Fruit fly (Drosophila melanogaster) whole organism, embryonic: ENCODE data around the gene Atu.

Experiments
- Ada2b ChIP-seq: fragments of 200-800 bp; sonication (Bioruptor generic); IDR thresholded peaks from 2 replicates; pipeline ENCODE4 v1.3.6; 2022; ENCODE audit warnings: missing biosample characterization, missing genetic modification characterization
- Aef1 ChIP-seq: fragments of 200-800 bp; sonication (Bioruptor generic); IDR thresholded peaks from 3 replicates; pipeline ENCODE4 v1.3.6; 2022; ENCODE audit warnings: missing biosample characterization, missing genetic modification characterization
- CG10147 ChIP-seq: fragments of 200-800 bp; sonication (Bioruptor generic); optimal IDR thresholded peaks from 2 replicates; lab custom pipeline; 2019; ENCODE audit warnings: missing biosample characterization, mild to moderate bottlenecking, missing genetic modification characterization, moderate library complexity
- CG10267 ChIP-seq: fragments of 200-800 bp; sonication (Bioruptor generic); optimal IDR thresholded peaks from 2 replicates; lab custom pipeline; 2018; ENCODE audit warnings: missing biosample characterization, mild to moderate bottlenecking, missing genetic modification characterization, moderate library complexity
- CG11695 ChIP-seq: fragments of 200-800 bp; sonication (Bioruptor generic); IDR thresholded peaks from 3 replicates; pipeline ENCODE4 v1.3.6; 2022; ENCODE audit warnings: missing biosample characterization, missing genetic modification characterization
- CG14014 ChIP-seq: fragments of 200-800 bp; sonication (Bioruptor generic); IDR thresholded peaks from 2 replicates; pipeline ENCODE4 v1.3.6; 2022; ENCODE audit warnings: missing biosample characterization, missing genetic modification characterization
- CG1529 ChIP-seq: fragments of 200-800 bp; sonication (Bioruptor generic); optimal IDR thresholded peaks from 3 replicates; lab custom pipeline; 2018; ENCODE audit warnings: missing biosample characterization, missing genetic modification characterization
- CG18011 ChIP-seq: fragments of 200-800 bp; sonication (Bioruptor generic); optimal IDR thresholded peaks from 2 replicates; lab custom pipeline; 2017; ENCODE audit warnings: missing biosample characterization, missing genetic modification characterization, mild to moderate bottlenecking, moderate library complexity, missing genotype
- CG18262 ChIP-seq: fragments of 200-800 bp; optimal IDR thresholded peaks from 3 replicates; lab custom pipeline; 2019; ENCODE audit warnings: missing biosample characterization, mild to moderate bottlenecking, missing genetic modification characterization, moderate library complexity
- CG2678 ChIP-seq: fragments of 200-800 bp; sonication (Bioruptor generic); optimal IDR thresholded peaks from 3 replicates; lab custom pipeline; 2019; ENCODE audit warnings: missing biosample characterization, mild to moderate bottlenecking, missing genetic modification characterization, moderate library complexity
- CG2875 ChIP-seq: fragments of 200-800 bp; sonication (Bioruptor generic); optimal IDR thresholded peaks from 2 replicates; lab custom pipeline; 2017; ENCODE audit warnings: missing biosample characterization, mild to moderate bottlenecking, missing genetic modification characterization, missing genetic modification reagents
- CG3281 ChIP-seq: fragments of 200-800 bp; sonication (Bioruptor generic); optimal IDR thresholded peaks from 3 replicates; lab custom pipeline; 2017; ENCODE audit warnings: missing biosample characterization, mild to moderate bottlenecking, missing genetic modification characterization
- CG6689 ChIP-seq: fragments of 200-800 bp; sonication (Bioruptor generic); IDR thresholded peaks from 2 replicates; pipeline ENCODE4 v1.3.6; 2022; ENCODE audit warnings: missing biosample characterization, missing genetic modification characterization
- CG7745 ChIP-seq: fragments of 200-800 bp; sonication (Bioruptor generic); optimal IDR thresholded peaks from 2 replicates; lab custom pipeline; 2018; ENCODE audit warnings: missing biosample characterization, mild to moderate bottlenecking, missing genetic modification characterization, moderate library complexity
- CG8765 ChIP-seq: fragments of 200-800 bp; sonication (Bioruptor generic); IDR thresholded peaks from 2 replicates; pipeline ENCODE4 v1.3.6; 2022; ENCODE audit warnings: missing biosample characterization, missing genetic modification characterization
- CG9437 ChIP-seq: fragments of 200-800 bp; sonication (Bioruptor generic); optimal IDR thresholded peaks from 2 replicates; lab custom pipeline; 2018; ENCODE audit warnings: missing biosample characterization, mild to moderate bottlenecking, missing genetic modification characterization
- CoRest ChIP-seq: fragments of 200-800 bp; sonication (Bioruptor generic); optimal IDR thresholded peaks from 3 replicates; lab custom pipeline; 2018; ENCODE audit warnings: missing biosample characterization, mild to moderate bottlenecking, missing genetic modification characterization, moderate library complexity
- D19A ChIP-seq: fragments of 200-800 bp; optimal IDR thresholded peaks from 3 replicates; lab custom pipeline; 2019; ENCODE audit warnings: missing biosample characterization, mild to moderate bottlenecking, missing genetic modification characterization, moderate library complexity
- Dek ChIP-seq: fragments of 200-800 bp; sonication (Bioruptor generic); optimal IDR thresholded peaks from 3 replicates; lab custom pipeline; 2019; ENCODE audit warnings: missing biosample characterization, mild to moderate bottlenecking, missing genetic modification characterization, moderate library complexity
- Dfd ChIP-seq, 2 experiments: fragments of >200 bp; optimal IDR thresholded peaks; 2 replicates each; lab custom pipeline; 2017; ENCODE audit warnings: missing biosample characterization in 2 of 2, missing genetic modification characterization in 2 of 2
- Hsf ChIP-seq: fragments of 200-800 bp; sonication (Bioruptor generic); optimal IDR thresholded peaks from 3 replicates; lab custom pipeline; 2016; ENCODE audit warnings: missing biosample characterization, missing genetic modification characterization
- Kr ChIP-seq: fragments of 200-800 bp; sonication (Bioruptor generic); optimal IDR thresholded peaks from 2 replicates; lab custom pipeline; 2017; ENCODE audit warnings: missing biosample characterization, mild to moderate bottlenecking, missing genetic modification characterization
- Nf-YB ChIP-seq: fragments of 200-800 bp; sonication (Bioruptor generic); optimal IDR thresholded peaks from 3 replicates; lab custom pipeline; 2019; ENCODE audit warnings: missing biosample characterization, mild to moderate bottlenecking, missing genetic modification characterization, moderate library complexity
- Oaz ChIP-seq: fragments of 200-800 bp; sonication (Bioruptor generic); IDR thresholded peaks from 2 replicates; pipeline ENCODE4 v1.3.6; 2022; ENCODE audit warnings: missing biosample characterization, missing genetic modification characterization
- Rfx ChIP-seq: fragments of 200-800 bp; sonication (Bioruptor generic); IDR thresholded peaks from 2 replicates; pipeline ENCODE4 v1.3.6; 2022; ENCODE audit warnings: missing biosample characterization, missing genetic modification characterization
- Side ChIP-seq: fragments of 200-800 bp; sonication (Bioruptor generic); optimal IDR thresholded peaks from 2 replicates; lab custom pipeline; 2016; ENCODE audit warnings: missing biosample characterization, missing genetic modification characterization
- Spps ChIP-seq: fragments of 200-800 bp; sonication (Bioruptor generic); optimal IDR thresholded peaks from 2 replicates; lab custom pipeline; 2018; ENCODE audit warnings: missing biosample characterization, mild to moderate bottlenecking, missing genetic modification characterization
- az2 ChIP-seq: fragments of 200-800 bp; sonication (Bioruptor generic); optimal IDR thresholded peaks from 3 replicates; lab custom pipeline; 2016; ENCODE audit warnings: missing biosample characterization, missing genetic modification characterization
- bab2 ChIP-seq: fragments of 200-800 bp; sonication (Bioruptor generic); optimal IDR thresholded peaks from 2 replicates; lab custom pipeline; 2016; ENCODE audit warnings: missing biosample characterization, missing genetic modification characterization
- bsh ChIP-seq, 2 experiments: fragments of 200-800 bp; sonication (Bioruptor generic); optimal IDR thresholded peaks; 2 replicates each; lab custom pipeline; 2017 to 2018; ENCODE audit warnings: mild to moderate bottlenecking in 2 of 2, missing biosample characterization in 2 of 2, missing genetic modification characterization in 2 of 2, moderate library complexity in 1 of 2
- ems ChIP-seq: fragments of 200-800 bp; sonication (Bioruptor generic); optimal IDR thresholded peaks from 3 replicates; lab custom pipeline; 2016; ENCODE audit warnings: missing biosample characterization, missing genetic modification characterization
- fd3F ChIP-seq: fragments of 200-800 bp; sonication (Bioruptor generic); optimal IDR thresholded peaks from 2 replicates; lab custom pipeline; 2018; ENCODE audit warnings: missing biosample characterization, mild to moderate bottlenecking, missing genetic modification characterization, moderate library complexity
- fru ChIP-seq: fragments of >200 bp; optimal IDR thresholded peaks from 2 replicates; lab custom pipeline; 2017
- gcm ChIP-seq: fragments of 200-800 bp; sonication (Bioruptor generic); optimal IDR thresholded peaks from 2 replicates; lab custom pipeline; 2019; ENCODE audit warnings: missing biosample characterization, mild to moderate bottlenecking, missing genetic modification characterization, moderate library complexity
- her ChIP-seq: fragments of 200-800 bp; sonication (Bioruptor generic); optimal IDR thresholded peaks from 2 replicates; lab custom pipeline; 2016; ENCODE audit warnings: missing biosample characterization, missing genetic modification characterization
- kah ChIP-seq: fragments of 200-800 bp; sonication (Bioruptor generic); optimal IDR thresholded peaks from 2 replicates; lab custom pipeline; 2018; ENCODE audit warnings: missing biosample characterization, mild to moderate bottlenecking, missing genetic modification characterization
- ken ChIP-seq: fragments of 200-800 bp; sonication (Bioruptor generic); IDR thresholded peaks from 3 replicates; pipeline ENCODE4 v1.3.6; 2022; ENCODE audit warnings: missing biosample characterization, missing genetic modification characterization
- nerfin-1 ChIP-seq: fragments of 200-800 bp; sonication (Bioruptor generic); optimal IDR thresholded peaks from 3 replicates; lab custom pipeline; 2019; ENCODE audit warnings: missing biosample characterization, mild to moderate bottlenecking, missing genetic modification characterization, moderate library complexity
- nom ChIP-seq: fragments of 200-800 bp; sonication (Bioruptor generic); optimal IDR thresholded peaks from 2 replicates; lab custom pipeline; 2017; ENCODE audit warnings: missing biosample characterization, missing genetic modification characterization, mild to moderate bottlenecking, moderate library complexity, missing genetic modification reagents
- pb ChIP-seq: fragments of 200-800 bp; sonication (Bioruptor generic); optimal IDR thresholded peaks from 3 replicates; lab custom pipeline; 2016; ENCODE audit warnings: missing biosample characterization, missing genetic modification characterization
- pfk ChIP-seq: fragments of 200-800 bp; sonication (Bioruptor generic); optimal IDR thresholded peaks from 2 replicates; lab custom pipeline; 2018; ENCODE audit warnings: missing biosample characterization, mild to moderate bottlenecking, missing genetic modification characterization, moderate library complexity
- ranshi ChIP-seq: fragments of 200-800 bp; sonication (Bioruptor generic); IDR thresholded peaks from 2 replicates; pipeline ENCODE4 v1.3.6; 2022; ENCODE audit warnings: missing biosample characterization, missing genetic modification characterization
- schlank ChIP-seq: fragments of 200-800 bp; sonication (Bioruptor generic); optimal IDR thresholded peaks from 2 replicates; lab custom pipeline; 2018; ENCODE audit warnings: missing biosample characterization, mild to moderate bottlenecking, missing genetic modification characterization
- sens ChIP-seq: fragments of 200-800 bp; sonication (Bioruptor generic); peaks from one replicate; lab custom pipeline; 2016; ENCODE audit warnings: missing biosample characterization, missing genetic modification characterization
- tna ChIP-seq: fragments of 200-800 bp; sonication (Bioruptor generic); IDR thresholded peaks from 2 replicates; pipeline ENCODE4 v1.3.6; 2022; ENCODE audit warnings: missing biosample characterization, missing genetic modification characterization; ENCODE audit not compliant: partially characterized antibody
- tx ChIP-seq: fragments of 200-800 bp; sonication (Bioruptor generic); optimal IDR thresholded peaks from 2 replicates; lab custom pipeline; 2016; ENCODE audit warnings: missing biosample characterization, missing genetic modification characterization
- usp ChIP-seq: fragments of >200 bp; optimal IDR thresholded peaks from 2 replicates; lab custom pipeline; 2017; ENCODE audit warnings: missing biosample characterization, missing genetic modification characterization
- vvl ChIP-seq: fragments of 200-800 bp; sonication (Bioruptor generic); IDR thresholded peaks from 2 replicates; pipeline ENCODE4 v1.3.6; 2022; ENCODE audit warnings: missing biosample characterization, missing genetic modification characterization
- zen2 ChIP-seq: fragments of 200-800 bp; sonication (Bioruptor generic); IDR thresholded peaks from 3 replicates; pipeline ENCODE4 v1.3.6; 2022; ENCODE audit warnings: missing biosample characterization, missing genetic modification characterization; ENCODE audit not compliant: partially characterized antibody

Atu gene

DNA sequence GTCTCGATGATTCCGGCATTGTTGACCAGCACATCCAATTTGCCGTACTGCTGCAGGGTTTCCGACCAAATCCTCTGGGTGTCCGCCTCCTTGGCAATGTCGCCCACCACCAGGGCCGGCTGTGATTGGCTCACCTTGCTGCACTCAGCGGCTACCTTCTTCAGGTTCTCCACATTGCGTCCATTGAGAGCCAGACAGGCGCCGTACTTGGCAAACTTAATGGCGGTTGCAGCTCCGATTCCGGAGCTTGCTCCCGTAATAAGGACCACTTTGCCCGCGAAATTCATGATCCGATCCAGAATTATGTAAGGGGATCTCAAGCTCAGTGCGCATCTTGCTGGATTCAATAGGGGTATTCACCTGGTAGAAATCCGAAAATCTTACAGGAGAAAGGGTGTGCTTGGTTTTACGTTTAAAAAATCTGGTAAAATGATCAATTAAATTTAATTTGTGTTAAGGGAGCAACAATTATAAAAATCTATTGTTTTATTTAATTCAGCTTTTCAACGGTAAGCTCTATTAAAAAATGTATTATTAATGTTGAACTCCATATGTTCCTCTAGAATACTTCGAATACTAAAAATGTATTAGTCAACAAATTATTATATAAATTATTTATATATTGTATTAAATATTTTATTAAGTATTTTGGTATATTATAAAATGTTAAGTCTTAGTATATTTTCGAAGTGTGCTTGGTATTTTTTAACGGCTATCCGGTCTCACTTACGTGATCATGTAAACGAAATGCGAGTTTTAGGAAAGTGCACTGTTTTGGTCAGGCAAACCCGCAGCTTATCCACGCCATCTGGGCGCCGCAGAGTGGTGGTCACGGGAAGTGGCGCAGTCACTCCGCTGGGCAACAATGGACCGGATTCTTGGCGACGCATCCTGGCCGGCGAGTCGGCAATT is 23.6 kb downstream of the Atu start, which contains the start of the genes CG31548 and CG12170 (continued):
- TF ChIP-seq Hsf (GFP tag; lab: Kevin White, UChicago) = peak; percentile 27
- TF ChIP-seq pb (GFP tag; lab: Kevin White, UChicago) = no peak
- TF ChIP-seq Oaz (GFP tag; lab: Robert Waterston, UW) = no peak
- TF ChIP-seq sens = peak; percentile 93
- peak; percentile 47 for TF ChIP-seq CoRest
- peak; percentile 23 for TF ChIP-seq CG10147 (GFP tag; lab: Kevin White, UChicago)
- peak; percentile 53 for TF ChIP-seq D19A
- 0 out of 2 replicates have a peak, but pooled peaks have one; percentile 28 for TF ChIP-seq Rfx (GFP tag; lab: Robert Waterston, UW)
- TF ChIP-seq CG9437 (GFP tag; lab: Kevin White, UChicago) = peak; percentile 95
- no peak for TF ChIP-seq ken (GFP tag; lab: Robert Waterston, UW)
- TF ChIP-seq CG1529 (GFP tag; lab: Kevin White, UChicago) = no peak
- TF ChIP-seq CG8765 (GFP tag; lab: Robert Waterston, UW) = no peak
- 0 out of 2 replicates have a peak, but pooled peaks have one; percentile 26 for TF ChIP-seq Ada2b
- TF ChIP-seq tna (GFP tag; lab: Robert Waterston, UW) = no peak
- no peak for TF ChIP-seq CG2678
- no peak for TF ChIP-seq Kr (GFP tag; lab: Kevin White, UChicago)
- TF ChIP-seq gcm = peak; percentile 50
- no peak for TF ChIP-seq pfk (GFP tag; lab: Kevin White, UChicago)
- peak; percentile 72 for TF ChIP-seq CG18262 (tag; lab: Kevin White, UChicago)
- TF ChIP-seq Spps (tag; lab: Kevin White, UChicago) = peak; percentile 27
- TF ChIP-seq kah = no peak
- TF ChIP-seq CG18011 (GFP tag; lab: Kevin White, UChicago) = peak; percentile 36
- TF ChIP-seq vvl (GFP tag; lab: Robert Waterston, UW) = peak; percentile 64
- TF ChIP-seq Aef1 (GFP tag; lab: Robert Waterston, UW) = 0 out of 3 replicates have a peak, but pooled peaks have one; percentile 18
- TF ChIP-seq CG7745 (tag; lab: Kevin White, UChicago) = no peak
- peak in 1 of 2 experiments; percentile 59 for TF ChIP-seq bsh (GFP tag; optimal IDR thresholded peaks at IDR 0.05; lab: Kevin White, UChicago)
- no peak for TF ChIP-seq fru (lab: Kevin White, UChicago)
- TF ChIP-seq Nf-YB (GFP tag; lab: Kevin White, UChicago) = peak; percentile 46
- peak; percentile 18 for TF ChIP-seq CG2875 (GFP tag; lab: Kevin White, UChicago)
- TF ChIP-seq ems (GFP tag; lab: Kevin White, UChicago) = no peak
- peak; percentile 42 for TF ChIP-seq her (GFP tag; lab: Kevin White, UChicago)
- TF ChIP-seq CG3281 (GFP tag; lab: Kevin White, UChicago) = peak; percentile 40
- no peak for TF ChIP-seq Dfd (GFP tag; optimal IDR thresholded peaks at IDR 0.05; lab: Kevin White, UChicago)
- no peak for TF ChIP-seq nom (GFP tag; lab: Kevin White, UChicago)
- peak; percentile 56 for TF ChIP-seq az2
- no peak for TF ChIP-seq Dek
- peak; percentile 5 for TF ChIP-seq bab2 (GFP tag; lab: Kevin White, UChicago)
- no peak for TF ChIP-seq zen2 (GFP tag; lab: Robert Waterston, UW)
- peak; percentile 11 for TF ChIP-seq fd3F (GFP tag; lab: Kevin White, UChicago)
- TF ChIP-seq CG10267 (tag; lab: Kevin White, UChicago) = peak; percentile 62
- TF ChIP-seq usp = no peak
- peak; percentile 33; the same call in 1 of the 2 replicates for TF ChIP-seq ranshi (GFP tag; lab: Robert Waterston, UW)
- TF ChIP-seq Side (GFP tag; lab: Kevin White, UChicago) = peak; percentile 17
- peak; percentile 66 for TF ChIP-seq CG11695 (GFP tag; lab: Robert Waterston, UW)
- no peak for TF ChIP-seq schlank (tag; lab: Kevin White, UChicago)
- peak; percentile 46; the same call in 1 of the 2 replicates for TF ChIP-seq CG14014 (GFP tag; lab: Robert Waterston, UW)
- no peak for TF ChIP-seq nerfin-1
- peak; percentile 58; the same call in 1 of the 2 replicates for TF ChIP-seq CG6689 (GFP tag; lab: Robert Waterston, UW)
- TF ChIP-seq tx (GFP tag; lab: Kevin White, UChicago) = no peak
